Fruit fly (Drosophila melanogaster) ovary, adult (tissue): Measurements from ENCODE around the gene Dnaaf4.

Experiments
- CG17801 ChIP-seq: fragments of 200-800 bp; optimal IDR thresholded peaks from 2 replicates; lab custom pipeline; 2019; ENCODE audit warnings: missing biosample characterization, mild to moderate bottlenecking, missing genetic modification characterization, moderate library complexity; ENCODE audit not compliant: partially characterized antibody

Dnaaf4 gene

DNA sequence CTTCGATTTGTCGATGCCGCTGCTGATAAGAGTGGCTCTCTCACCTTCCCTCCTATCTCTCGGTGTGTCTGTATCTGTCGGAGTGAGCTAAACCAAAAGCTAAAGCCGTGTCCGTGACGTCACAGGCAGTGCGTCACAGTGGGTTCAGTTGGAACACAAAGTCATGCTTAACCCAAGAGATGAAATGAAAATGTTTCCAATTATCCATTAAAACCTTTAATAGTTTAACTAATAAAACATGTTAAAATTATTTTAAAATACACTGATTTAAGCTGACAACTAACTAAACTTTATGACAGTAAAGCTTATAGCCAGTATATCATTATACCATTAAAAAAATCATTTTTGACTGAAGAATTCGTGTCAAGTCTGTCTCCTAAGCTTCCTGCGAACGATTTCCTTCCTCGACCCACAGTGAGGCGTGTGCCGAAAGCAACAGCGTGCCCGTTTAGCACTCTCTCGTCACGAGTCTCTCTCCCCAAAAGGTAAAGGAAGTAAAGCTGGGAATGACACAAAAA lies 8.4 kb downstream of the Dnaaf4 start, which contains the start of gene Idua:
TSS of gene Idua (minus strand) at position 51 of the 518 bp plus-strand sequence.
- TF ChIP-seq CG17801 (GFP tag; lab: Kevin White, UChicago): peak; percentile 31

DNA sequence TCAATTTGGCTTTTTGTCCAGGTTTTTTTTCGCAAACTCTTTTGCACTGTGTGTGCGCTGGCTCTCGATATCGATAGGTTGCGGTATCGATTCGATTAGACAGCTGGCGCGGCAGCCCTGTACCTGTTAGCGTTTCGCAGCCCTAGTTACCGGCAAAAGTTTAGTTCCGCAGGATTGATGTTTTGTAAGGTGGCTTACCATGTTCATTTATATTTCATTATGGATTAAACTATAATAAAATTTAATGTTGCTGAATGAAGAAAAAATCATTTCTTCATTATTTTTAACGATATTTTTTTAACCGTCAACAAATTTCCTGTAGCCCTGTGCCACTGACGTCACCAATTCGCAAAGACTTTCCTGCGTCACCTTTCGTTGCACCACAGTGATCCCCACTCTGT lies 15.0 kb downstream of the Dnaaf4 start, which contains the start of gene Reps:
TSS of gene Reps (minus strand) at position 84 of the 401 bp plus-strand sequence.
- TF ChIP-seq CG17801 (GFP tag; lab: Kevin White, UChicago): peak; percentile 94

DNA sequence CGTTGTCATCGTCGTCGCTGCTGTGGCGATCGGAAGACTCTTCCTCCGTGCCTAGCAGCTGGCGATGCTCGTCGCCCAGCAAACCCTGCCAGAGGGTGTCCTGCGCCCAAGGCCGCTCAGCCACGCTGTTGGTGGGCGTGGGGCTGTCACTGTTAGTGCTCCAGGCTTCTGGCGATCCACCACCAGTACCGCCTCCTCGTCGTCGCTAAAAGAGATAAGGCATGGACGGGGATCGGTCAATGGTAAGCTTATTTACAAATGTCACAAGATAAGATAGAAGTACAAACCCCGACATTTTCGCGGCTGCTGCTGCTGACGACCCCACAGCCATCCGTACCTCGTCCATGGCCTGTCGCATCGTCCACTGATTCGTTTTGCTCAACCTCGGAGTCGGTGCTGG lies 16.2 kb downstream of the Dnaaf4 start:
- TF ChIP-seq CG17801 (GFP tag; lab: Kevin White, UChicago): no peak

DNA sequence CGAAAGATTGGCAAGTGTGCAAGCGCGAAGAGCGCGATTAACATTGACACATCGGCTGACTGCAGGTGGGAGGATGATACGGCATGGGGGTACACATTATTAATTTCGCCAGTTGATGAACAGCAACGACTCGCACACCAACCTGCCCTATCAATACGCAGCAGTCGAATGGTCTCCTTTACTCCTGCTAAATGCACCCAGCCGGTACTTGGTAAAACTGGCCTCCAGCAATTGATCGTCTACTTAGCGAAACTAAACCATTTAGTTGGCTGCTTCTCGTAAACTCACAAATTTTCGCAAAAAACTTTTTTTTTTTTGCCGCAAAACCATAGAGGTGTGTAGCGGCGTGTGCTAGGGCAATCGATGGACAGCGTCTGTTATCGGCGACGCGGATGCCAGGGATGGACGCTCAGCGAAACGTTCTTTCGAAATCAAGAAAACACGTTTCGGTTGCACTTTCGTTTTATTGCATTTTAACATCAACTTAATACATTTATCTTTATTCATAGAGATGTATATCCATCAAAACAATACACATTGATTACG lies 20.9 kb downstream of the Dnaaf4 start, which contains the start of gene Ge-1:
TSS of gene Ge-1 (minus strand) at position 373 of the 546 bp plus-strand sequence.
- peak; percentile 40 for TF ChIP-seq CG17801 (GFP tag; lab: Kevin White, UChicago)

DNA sequence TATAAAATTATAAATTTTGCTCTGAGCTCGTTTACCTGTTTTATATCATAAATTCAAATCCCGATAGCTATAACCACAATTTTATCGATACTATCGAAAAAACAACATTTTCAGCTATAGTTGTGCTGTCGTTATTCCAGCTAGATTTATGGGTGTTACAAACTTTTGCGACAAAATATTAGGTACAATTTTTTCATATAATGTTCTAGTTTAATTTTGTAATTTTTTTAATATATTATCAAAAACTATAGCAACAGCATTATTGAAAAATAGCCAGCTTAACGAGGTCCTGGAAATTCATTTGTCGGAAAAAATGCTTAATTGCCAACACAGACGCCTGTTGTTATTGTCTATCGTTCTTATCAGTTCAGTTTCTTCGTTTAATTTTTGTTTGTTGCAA lies 30.4 kb downstream of the Dnaaf4 start, which contains the start of gene Wdr59:
TSS of gene Wdr59 (plus strand) at position 334 of the 400 bp plus-strand sequence.
- TF ChIP-seq CG17801 (GFP tag; lab: Kevin White, UChicago): peak; percentile 14

DNA sequence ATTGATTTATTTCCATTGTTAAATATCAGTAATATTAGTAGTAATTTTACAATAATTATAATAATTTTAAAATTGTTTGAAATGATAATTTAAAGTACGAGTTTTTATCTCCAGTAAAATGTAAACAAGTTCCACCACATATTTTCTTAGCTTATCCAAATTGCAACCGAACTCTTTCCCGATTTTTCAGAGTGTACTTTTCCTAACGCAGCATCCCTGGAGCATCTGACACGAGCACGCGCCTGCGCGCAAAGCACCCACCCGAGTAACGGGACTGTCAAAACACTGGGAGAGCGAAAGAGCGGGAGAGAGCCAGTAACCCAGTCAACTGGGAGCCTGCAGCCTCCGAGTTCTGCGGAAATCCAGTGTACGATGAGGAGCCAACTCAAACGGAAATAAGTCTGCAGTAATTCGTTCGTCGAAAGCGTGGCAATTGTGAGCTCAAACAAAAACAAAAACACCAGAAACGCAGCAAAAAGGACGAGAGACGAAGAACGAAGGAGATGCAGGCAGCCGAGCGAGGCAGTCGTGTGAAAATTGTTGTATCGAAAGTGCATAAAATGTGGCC lies 35.1 kb downstream of the Dnaaf4 start, which contains the start of gene CG16854:
TSS of gene CG16854 (plus strand) at position 365 of the 568 bp plus-strand sequence.
- no peak for TF ChIP-seq CG17801 (GFP tag; lab: Kevin White, UChicago)

DNA sequence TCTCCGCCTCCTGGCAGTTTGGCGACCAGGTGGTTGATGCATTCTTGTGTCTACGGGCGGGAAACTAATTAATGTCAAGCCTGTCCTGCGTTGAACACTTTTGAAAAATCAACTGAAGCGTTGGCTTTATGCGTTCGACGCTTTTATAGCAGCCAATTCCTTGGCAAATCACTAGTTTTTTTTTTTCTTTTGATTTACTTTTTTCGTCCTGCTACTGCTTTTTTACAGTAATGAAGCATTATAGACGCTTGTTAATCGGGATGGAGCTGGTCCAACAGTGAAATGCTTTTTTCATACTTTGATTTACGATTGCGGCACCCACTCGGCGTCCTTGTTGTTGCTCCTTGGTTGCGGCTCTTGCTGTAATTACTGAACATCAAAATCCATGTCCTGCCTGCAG lies 36.4 kb downstream of the Dnaaf4 start, which contains the start of gene AstCC:
TSS of gene AstCC (minus strand) at position 101 of the 400 bp plus-strand sequence.
- no peak for TF ChIP-seq CG17801 (GFP tag; lab: Kevin White, UChicago)

DNA sequence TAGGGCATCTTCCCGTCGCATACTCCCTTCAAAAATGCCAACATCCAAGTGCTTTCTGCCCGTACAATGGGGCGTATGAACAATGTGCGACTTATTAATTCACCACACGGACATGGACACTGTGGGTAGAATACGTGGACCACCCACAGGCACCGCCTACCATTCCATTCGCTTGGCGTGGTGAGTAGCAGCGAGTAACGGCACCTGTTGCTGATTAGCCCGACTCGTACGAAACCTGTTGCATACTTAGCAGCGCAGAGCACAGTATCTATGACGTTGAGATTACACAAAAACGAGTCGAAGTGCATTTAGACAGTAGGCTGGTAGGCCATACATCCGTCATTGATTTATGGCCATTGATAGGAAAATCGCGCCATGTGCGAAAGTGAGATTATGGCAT lies 39.5 kb downstream of the Dnaaf4 start:
- no peak for TF ChIP-seq CG17801 (GFP tag; lab: Kevin White, UChicago)

DNA sequence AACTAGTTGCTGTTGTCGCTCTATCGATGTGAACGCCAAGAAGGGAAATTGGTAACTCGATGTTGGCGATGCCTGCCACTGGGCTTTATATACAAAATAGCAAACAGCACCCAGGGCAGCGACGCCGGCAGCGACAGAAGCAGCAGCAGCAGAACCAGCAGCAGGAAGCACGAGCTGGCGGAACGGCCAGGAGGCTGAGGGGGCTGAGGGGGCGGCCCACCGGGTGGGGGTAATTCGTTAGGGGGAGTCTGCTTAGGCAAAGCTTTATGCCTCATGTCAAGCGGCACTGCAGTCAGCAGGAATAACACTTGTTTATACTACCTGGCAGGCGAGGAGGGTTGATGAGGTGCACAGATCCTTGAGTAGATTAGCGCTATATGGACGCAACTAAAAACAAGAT lies 40.2 kb downstream of the Dnaaf4 start, which contains the start of gene AstC:
TSS of gene AstC (minus strand) at position 63 of the 400 bp plus-strand sequence.
- no peak for TF ChIP-seq CG17801 (GFP tag; lab: Kevin White, UChicago)

DNA sequence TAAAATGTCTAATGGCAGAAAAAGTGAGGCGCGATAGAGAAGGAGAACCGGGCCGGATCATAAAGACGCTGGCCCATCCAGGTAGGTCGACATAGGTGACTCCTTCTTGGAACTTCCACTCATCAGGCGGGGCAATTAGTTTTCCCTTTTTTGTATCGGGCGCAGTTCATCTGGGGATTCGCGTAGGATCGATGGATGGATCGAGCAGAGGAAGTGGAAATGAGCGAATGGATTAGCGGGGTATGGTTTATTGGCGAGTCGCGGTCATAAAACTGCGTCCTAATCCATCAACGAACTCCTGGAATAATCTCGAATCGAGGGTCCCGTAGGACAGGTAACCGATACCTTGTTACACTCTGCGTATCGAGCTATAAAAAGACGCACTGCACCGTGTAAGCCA lies 46.4 kb downstream of the Dnaaf4 start, which contains the start of gene CG43725:
TSS of gene CG43725 (plus strand) at position 400 of the 400 bp plus-strand sequence.
- TF ChIP-seq CG17801 (GFP tag; lab: Kevin White, UChicago): no peak

DNA sequence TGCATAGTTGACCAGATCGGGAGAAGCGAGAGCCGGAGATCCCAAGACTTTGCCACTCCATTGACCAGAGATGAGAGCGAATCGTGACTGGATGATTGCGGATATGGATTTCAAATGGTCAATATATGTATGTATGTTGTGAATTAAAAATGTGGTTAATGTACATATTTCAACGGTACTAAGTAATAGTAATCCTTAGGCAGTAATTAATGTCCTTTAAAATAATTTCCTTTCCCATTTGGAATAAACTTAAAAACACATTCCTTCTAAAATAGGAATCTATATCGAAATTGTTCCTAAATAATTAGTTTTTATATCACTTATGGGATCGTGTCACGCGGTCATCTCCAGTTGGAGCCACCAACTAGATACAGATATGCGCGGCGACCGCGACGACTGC lies 47.6 kb downstream of the Dnaaf4 start:
- no peak for TF ChIP-seq CG17801 (GFP tag; lab: Kevin White, UChicago)

DNA sequence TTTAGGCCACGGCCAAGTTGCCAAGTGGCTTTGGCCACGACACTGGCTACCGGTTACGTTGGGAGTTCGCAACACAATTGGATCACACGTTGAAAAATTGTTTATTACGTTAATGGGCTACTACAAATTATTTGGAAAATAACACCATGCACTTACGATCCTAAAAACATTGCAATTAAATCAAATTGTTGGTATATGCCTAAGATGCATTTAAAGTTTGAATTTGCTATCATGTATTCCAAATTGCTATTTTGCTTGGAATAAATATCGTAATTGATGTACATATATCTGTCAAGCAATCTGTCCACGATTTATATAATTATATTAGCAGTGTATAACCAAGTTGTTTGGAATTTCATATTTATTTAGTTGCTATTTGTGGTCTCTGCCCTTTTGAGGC lies 48.6 kb downstream of the Dnaaf4 start:
- no peak for TF ChIP-seq CG17801 (GFP tag; lab: Kevin White, UChicago)

DNA sequence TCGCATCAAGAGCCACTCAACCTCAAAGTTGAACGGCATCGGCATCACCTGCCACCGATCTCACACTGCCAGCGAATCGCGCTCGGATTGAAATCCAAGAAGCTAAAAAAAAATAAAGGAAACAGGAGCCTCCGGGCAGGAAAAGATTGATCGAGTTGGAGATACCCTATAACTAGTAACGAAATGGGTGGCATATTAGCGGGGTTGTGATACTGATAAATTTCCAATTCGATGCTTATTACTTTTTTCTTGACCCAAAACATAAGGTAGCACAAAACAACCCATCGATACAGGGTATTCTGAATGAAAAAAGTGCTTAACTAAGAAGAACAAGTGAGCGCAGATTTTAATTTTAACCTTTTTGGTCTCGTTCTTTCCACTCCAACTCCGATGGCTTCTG lies 49.3 kb downstream of the Dnaaf4 start:
- TF ChIP-seq CG17801 (GFP tag; lab: Kevin White, UChicago): no peak

DNA sequence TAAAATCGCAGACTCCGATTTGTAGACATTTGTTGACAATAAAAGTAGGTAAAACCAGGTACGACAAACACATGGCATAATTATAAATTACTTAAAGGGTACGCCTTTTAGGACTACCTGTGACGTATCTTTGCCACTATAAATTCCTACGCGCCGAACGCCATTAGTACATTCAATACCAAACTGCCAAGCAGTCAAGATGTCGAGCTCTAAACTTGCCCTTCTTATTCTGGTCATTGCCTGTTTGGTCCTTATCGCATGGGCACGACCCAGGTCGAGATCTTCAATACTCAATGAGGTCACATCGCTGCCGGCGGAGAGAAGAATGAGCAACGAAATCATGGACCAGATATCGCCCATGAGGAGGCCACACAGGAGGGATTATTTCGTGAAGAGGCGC lies 50.7 kb downstream of the Dnaaf4 start, which contains the start of gene CG14915:
TSS of gene CG14915 (plus strand) at position 166 of the 400 bp plus-strand sequence.
- no peak for TF ChIP-seq CG17801 (GFP tag; lab: Kevin White, UChicago)
